Worm (Caenorhabditis elegans): Measurements from ENCODE around the gene C27B7.7.

ce11 chrIV:8872958-8873357 lies 33.9 kb upstream of the C27B7.7 start, which contains the start of gene C09G9.3:
- TF ChIP-seq tbx-2 (tag; optimal IDR thresholded peaks at IDR 0.05) (no peak), pat-9 (tag; optimal IDR thresholded peaks at IDR 0.05) (no peak), hlh-15 (tag; optimal IDR thresholded peaks at IDR 0.05) (no peak), fax-1 (tag; optimal IDR thresholded peaks at IDR 0.05) (no peak), ceh-22 (tag; optimal IDR thresholded peaks at IDR 0.05) (no peak), ceh-31 (tag; optimal IDR thresholded peaks at IDR 0.05) (no peak), pqm-1 (tag; optimal IDR thresholded peaks at IDR 0.05) (no peak), ama-1 (optimal IDR thresholded peaks at IDR 0.05) (no peak), K09A11.1 (tag; optimal IDR thresholded peaks at IDR 0.05; ENCODE audit: insufficient read depth) (no peak), elt-2 (tag; optimal IDR thresholded peaks at IDR 0.05) (no peak)

Measured in whole organism, late embryonic.